Worm (Caenorhabditis elegans) whole organism, L1 larva: Measurements from ENCODE around the gene nhr-203.
A peak's percentile ranks its signal among the peaks of the same experiment; 100 is the strongest.

Experiments used
- F16B12.6 ChIP-seq: fragments of 150-350 bp; optimal IDR thresholded peaks from 2 replicates; lab custom pipeline; 2014; ENCODE audit warnings: missing biosample characterization, missing genetic modification characterization
- aly-2 ChIP-seq: fragments of 150-350 bp; optimal IDR thresholded peaks from 2 replicates; lab custom pipeline; 2014; ENCODE audit warnings: missing biosample characterization, missing genetic modification characterization
- ceh-63 ChIP-seq: fragments of 200-800 bp; sonication (Bioruptor generic); optimal IDR thresholded peaks from 2 replicates; lab custom pipeline; 2018; ENCODE audit warnings: mild to moderate bottlenecking, missing genetic modification characterization, missing compliant biosample characterization
- ceh-88 ChIP-seq: fragments of 200-800 bp; sonication (Bioruptor generic); IDR thresholded peaks from 2 replicates; pipeline ENCODE4 v1.3.6; 2022; ENCODE audit warnings: missing genetic modification characterization, missing compliant biosample characterization
- efl-1 ChIP-seq, 4 experiments: fragments of 150-350 bp; optimal IDR thresholded peaks in 3 of 4; peaks in 1 of 4; 1 replicate in 1 of 4; 2 replicates in 3 of 4; lab custom pipeline; 2014; ENCODE audit warnings: missing biosample characterization in 2 of 4, missing genetic modification characterization in 2 of 4, missing genetic modification reagents in 2 of 4
- egl-13 ChIP-seq: sonication (generic microtip); optimal IDR thresholded peaks from 2 replicates; lab custom pipeline; 2016; ENCODE audit warnings: missing genotype, missing genetic modification reagents, missing genetic modification characterization, missing compliant biosample characterization
- ets-5 ChIP-seq: fragments of 200-800 bp; sonication (Bioruptor generic); IDR thresholded peaks from 2 replicates; pipeline ENCODE4 v1.3.6; 2022; ENCODE audit warnings: missing genetic modification characterization, missing compliant biosample characterization
- fkh-8 ChIP-seq: sonication (generic microtip); optimal IDR thresholded peaks from 2 replicates; lab custom pipeline; 2016; ENCODE audit warnings: mild to moderate bottlenecking, missing genetic modification characterization, missing compliant biosample characterization
- hpl-2 ChIP-seq: fragments of 150-350 bp; optimal IDR thresholded peaks from 2 replicates; lab custom pipeline; 2014; ENCODE audit warnings: missing biosample characterization, missing genetic modification reagents, missing genetic modification characterization
- irx-1 ChIP-seq: sonication (generic microtip); optimal IDR thresholded peaks from 2 replicates; lab custom pipeline; 2016; ENCODE audit warnings: missing genetic modification characterization, missing compliant biosample characterization
- jun-1 ChIP-seq: fragments of 150-350 bp; optimal IDR thresholded peaks from 2 replicates; lab custom pipeline; 2014; ENCODE audit warnings: missing biosample characterization, missing genetic modification reagents, missing genetic modification characterization
- lin-13 ChIP-seq: fragments of 150-350 bp; optimal IDR thresholded peaks from 2 replicates; lab custom pipeline; 2014; ENCODE audit warnings: missing biosample characterization, missing genetic modification reagents, missing genetic modification characterization
- lin-39 ChIP-seq: fragments of 150-350 bp; optimal IDR thresholded peaks from 2 replicates; lab custom pipeline; 2014; ENCODE audit warnings: missing biosample characterization, missing genetic modification reagents, missing genetic modification characterization
- mef-2 ChIP-seq: fragments of 150-350 bp; optimal IDR thresholded peaks from 2 replicates; lab custom pipeline; 2014; ENCODE audit warnings: missing biosample characterization, missing genetic modification characterization
- nhr-12 ChIP-seq: sonication (generic microtip); optimal IDR thresholded peaks from 2 replicates; lab custom pipeline; 2017; ENCODE audit warnings: missing biosample characterization, missing genetic modification characterization
- nhr-19 ChIP-seq: fragments of 200-800 bp; sonication (Bioruptor generic); conservative IDR thresholded peaks from 2 replicates; pipeline ENCODE4 v1.3.6; 2022; ENCODE audit warnings: missing genetic modification characterization, missing compliant biosample characterization
- nhr-20 ChIP-seq: sonication (generic microtip); optimal IDR thresholded peaks from 2 replicates; lab custom pipeline; 2016; ENCODE audit warnings: mild to moderate bottlenecking, missing genetic modification characterization, missing compliant biosample characterization
- nhr-28 ChIP-seq: fragments of 150-350 bp; optimal IDR thresholded peaks from 2 replicates; lab custom pipeline; 2014; ENCODE audit warnings: missing biosample characterization, missing genetic modification characterization
- nhr-47 ChIP-seq: sonication (generic microtip); optimal IDR thresholded peaks from 2 replicates; lab custom pipeline; 2016; ENCODE audit warnings: mild to moderate bottlenecking, missing genetic modification characterization, moderate library complexity, missing compliant biosample characterization
- nhr-71 ChIP-seq: sonication (generic microtip); optimal IDR thresholded peaks from 2 replicates; lab custom pipeline; 2016; ENCODE audit warnings: mild to moderate bottlenecking, missing genetic modification characterization, moderate library complexity, missing compliant biosample characterization
- nhr-85 ChIP-seq: sonication (generic microtip); peaks from one replicate; lab custom pipeline; 2016; ENCODE audit warnings: missing genetic modification characterization, inconsistent platforms, missing compliant biosample characterization
- pax-3 ChIP-seq: fragments of 200-800 bp; sonication (Bioruptor generic); optimal IDR thresholded peaks from 2 replicates; lab custom pipeline; 2018; ENCODE audit warnings: mild to moderate bottlenecking, missing genetic modification characterization, moderate library complexity, missing compliant biosample characterization
- sptf-1 ChIP-seq: fragments of 150-350 bp; optimal IDR thresholded peaks from 2 replicates; lab custom pipeline; 2014; ENCODE audit warnings: missing biosample characterization, missing genetic modification characterization
- tbx-2 ChIP-seq: sonication (generic microtip); optimal IDR thresholded peaks from 2 replicates; lab custom pipeline; 2016; ENCODE audit warnings: missing genetic modification characterization, missing compliant biosample characterization
- tlp-1 ChIP-seq: fragments of 150-350 bp; optimal IDR thresholded peaks from 2 replicates; lab custom pipeline; 2014; ENCODE audit warnings: missing biosample characterization, missing genetic modification characterization
- unc-62 ChIP-seq: fragments of 150-350 bp; optimal IDR thresholded peaks from 2 replicates; lab custom pipeline; 2014; ENCODE audit warnings: missing biosample characterization, missing genetic modification reagents, missing genetic modification characterization
- vab-15 ChIP-seq: sonication (generic microtip); optimal IDR thresholded peaks from 2 replicates; lab custom pipeline; 2017; ENCODE audit warnings: missing genotype, mild to moderate bottlenecking, missing genetic modification characterization, missing compliant biosample characterization
- zag-1 ChIP-seq: fragments of 150-350 bp; optimal IDR thresholded peaks from 2 replicates; lab custom pipeline; 2014; ENCODE audit warnings: missing biosample characterization, missing genetic modification characterization
- zip-4 ChIP-seq: fragments of 200-800 bp; sonication (Bioruptor generic); optimal IDR thresholded peaks from 2 replicates; lab custom pipeline; 2018; ENCODE audit warnings: mild to moderate bottlenecking, missing genetic modification characterization, moderate library complexity, missing compliant biosample characterization

The nhr-203 gene

ce11 chrV:443193-443592 is 16.4 kb upstream of the nhr-203 start, which contains the start of gene srh-33:
TSS of gene srh-33 (minus strand) at chrV:443293.
- TF ChIP-seq vab-15 (no peak), mef-2 (tag; lab: Kevin White, UChicago) (no peak), ceh-63 (GFP tag; lab: Kevin White, UChicago) (no peak), pax-3 (tag; lab: Kevin White, UChicago) (no peak), ceh-88 (no peak), tlp-1 (no peak), lin-13 (GFP tag; lab: Kevin White, UChicago) (no peak), hpl-2 (no peak), nhr-20 (tag; lab: Kevin White, UChicago) (no peak), nhr-71 (tag; lab: Kevin White, UChicago) (no peak), F16B12.6 (tag; lab: Kevin White, UChicago) (no peak), nhr-19 (no peak)

ce11 chrV:446574-446973 is 13.0 kb upstream of the nhr-203 start, which contains the start of gene srh-34:
TSS of gene srh-34 (minus strand) at chrV:446674.
- TF ChIP-seq jun-1, result no peak
- TF ChIP-seq, all 84 proteins: peak for 0

ce11 chrV:446988-447387 is 12.6 kb upstream of the nhr-203 start:
- TF ChIP-seq nhr-28 (tag; lab: Kevin White, UChicago), result no peak
- TF ChIP-seq sptf-1 (tag; lab: Kevin White, UChicago), result no peak
- TF ChIP-seq nhr-85 (tag; lab: Kevin White, UChicago), result peak; percentile 8

ce11 chrV:449130-449529 is 10.5 kb upstream of the nhr-203 start, which contains the start of gene srh-35:
TSS of gene srh-35 (minus strand) at chrV:449230.
- TF ChIP-seq nhr-85 (tag; lab: Kevin White, UChicago), result peak; percentile 10
- no peak for TF ChIP-seq irx-1

- TF ChIP-seq efl-1 (optimal IDR thresholded peaks at IDR 0.05; lab: Kevin White, UChicago) (no peak), efl-1 (GFP tag; optimal IDR thresholded peaks at IDR 0.05 in 1 of 2; lab: Kevin White, UChicago) (peak in 1 of 2 experiments; percentile 31), fkh-8 (no peak)
Measured at ce11 chrV:449685-450084, 9.9 kb upstream of the nhr-203 start, which contains the start of gene M02H5.8. TSS of gene M02H5.8 (plus strand) at chrV:449981.

- TF ChIP-seq efl-1 (optimal IDR thresholded peaks at IDR 0.05; lab: Kevin White, UChicago), result no peak
- peak in 1 of 2 experiments; percentile 90 for TF ChIP-seq efl-1 (GFP tag; optimal IDR thresholded peaks at IDR 0.05 in 1 of 2; lab: Kevin White, UChicago)
- no peak for TF ChIP-seq nhr-12 (tag; lab: Kevin White, UChicago)
Measured at ce11 chrV:450757-451501, 8.7 kb upstream of the nhr-203 start, which contains the start of gene nhr-123. TSS of gene nhr-123 (plus strand) at chrV:451451.

- TF ChIP-seq unc-62 (GFP tag; lab: Kevin White, UChicago), result no peak
- no peak for TF ChIP-seq tbx-2
- TF ChIP-seq zip-4 (GFP tag; lab: Kevin White, UChicago), result no peak
- TF ChIP-seq nhr-12 (tag; lab: Kevin White, UChicago), result no peak
- TF ChIP-seq egl-13 (tag; lab: Kevin White, UChicago), result no peak
- TF ChIP-seq aly-2 (tag; lab: Kevin White, UChicago), result no peak
Measured at ce11 chrV:453569-453968, 6.0 kb upstream of the nhr-203 start, which contains the start of gene nhr-98. TSS of gene nhr-98 (plus strand) at chrV:453869.

- TF ChIP-seq ets-5 (GFP tag; lab: Robert Waterston, UW) (no peak), tlp-1 (no peak), nhr-47 (no peak), lin-39 (tag; lab: Kevin White, UChicago) (no peak), zag-1 (tag; lab: Kevin White, UChicago) (no peak)
- TF ChIP-seq, all 84 proteins: peak for 0
Measured at ce11 chrV:457839-458238, 1.8 kb upstream of the nhr-203 start.
